Worm (Caenorhabditis elegans) whole organism, early embryonic: ENCODE data around the gene D2045.5.
"Not testable (repeated sequence)": the region's sequence is repeated elsewhere in the genome, so short reads cannot be mapped to it uniquely, and the experiment has no call there.

Source experiments
- B0310.2 ChIP-seq: sonication (generic microtip); optimal IDR thresholded peaks from 2 replicates; lab custom pipeline; 2016; ENCODE audit warnings: mild to moderate bottlenecking, missing genetic modification characterization, missing compliant biosample characterization
- F13C5.2 ChIP-seq: sonication (generic microtip); optimal IDR thresholded peaks from 2 replicates; lab custom pipeline; 2017; ENCODE audit warnings: mild to moderate bottlenecking, missing genetic modification characterization, inconsistent platforms, missing compliant biosample characterization
- aly-1 ChIP-seq: sonication (generic microtip); optimal IDR thresholded peaks from 2 replicates; lab custom pipeline; 2016; ENCODE audit warnings: missing genetic modification characterization, missing compliant biosample characterization
- ama-1 ChIP-seq: fragments of 150-350 bp; optimal IDR thresholded peaks from 2 replicates; lab custom pipeline; 2014
- ceh-13 ChIP-seq: fragments of 200-800 bp; sonication (Bioruptor generic); optimal IDR thresholded peaks from 2 replicates; lab custom pipeline; 2018; ENCODE audit warnings: mild to moderate bottlenecking, missing genetic modification characterization, missing compliant biosample characterization
- ceh-36 ChIP-seq: sonication (generic microtip); optimal IDR thresholded peaks from 2 replicates; lab custom pipeline; 2016; ENCODE audit warnings: missing genetic modification characterization, inconsistent platforms, missing compliant biosample characterization
- ets-7 ChIP-seq: sonication (generic microtip); optimal IDR thresholded peaks from 2 replicates; lab custom pipeline; 2016; ENCODE audit warnings: missing genotype, missing genetic modification characterization, missing compliant biosample characterization
- flt-1 ChIP-seq: fragments of 200-800 bp; sonication (Bioruptor generic); IDR thresholded peaks from 2 replicates; pipeline ENCODE4 v1.3.6; 2022; ENCODE audit warnings: missing genetic modification characterization, missing compliant biosample characterization
- hmbx-1 ChIP-seq: sonication (generic microtip); optimal IDR thresholded peaks from 2 replicates; lab custom pipeline; 2016; ENCODE audit warnings: mild to moderate bottlenecking, missing genetic modification characterization, missing compliant biosample characterization
- hmg-4 ChIP-seq: fragments of 200-800 bp; sonication (Bioruptor generic); optimal IDR thresholded peaks from 2 replicates; lab custom pipeline; 2018; ENCODE audit warnings: mild to moderate bottlenecking, missing genetic modification characterization, missing compliant biosample characterization
- hnd-1 ChIP-seq: sonication (generic microtip); optimal IDR thresholded peaks from 2 replicates; lab custom pipeline; 2016; ENCODE audit warnings: missing genetic modification characterization, missing compliant biosample characterization
- pes-1 ChIP-seq: fragments of 200-800 bp; sonication (Bioruptor generic); IDR thresholded peaks from 2 replicates; pipeline ENCODE4 v1.3.6; 2022; ENCODE audit warnings: missing genetic modification reagents, missing genetic modification characterization, missing compliant biosample characterization
- scrt-1 ChIP-seq: fragments of 200-800 bp; sonication (Bioruptor generic); IDR thresholded peaks from 2 replicates; pipeline ENCODE4 v1.3.6; 2022; ENCODE audit warnings: missing genetic modification characterization, missing compliant biosample characterization
- sea-1 ChIP-seq: fragments of 200-800 bp; sonication (Bioruptor generic); conservative IDR thresholded peaks from 2 replicates; pipeline ENCODE4 v1.3.6; 2022; ENCODE audit warnings: missing genetic modification characterization, missing compliant biosample characterization
- tbx-11 ChIP-seq: fragments of 200-800 bp; sonication (Bioruptor generic); IDR thresholded peaks from 2 replicates; pipeline ENCODE4 v1.3.6; 2022; ENCODE audit warnings: missing genetic modification characterization, missing compliant biosample characterization
- tbx-37 ChIP-seq: fragments of 200-800 bp; sonication (Bioruptor generic); conservative IDR thresholded peaks from 2 replicates; pipeline ENCODE4 v1.3.6; 2022; ENCODE audit warnings: missing genetic modification reagents, missing genetic modification characterization, missing compliant biosample characterization
- tra-4 ChIP-seq: sonication (generic microtip); optimal IDR thresholded peaks from 2 replicates; lab custom pipeline; 2017; ENCODE audit warnings: missing genetic modification characterization, missing compliant biosample characterization

D2045.5 gene

DNA sequence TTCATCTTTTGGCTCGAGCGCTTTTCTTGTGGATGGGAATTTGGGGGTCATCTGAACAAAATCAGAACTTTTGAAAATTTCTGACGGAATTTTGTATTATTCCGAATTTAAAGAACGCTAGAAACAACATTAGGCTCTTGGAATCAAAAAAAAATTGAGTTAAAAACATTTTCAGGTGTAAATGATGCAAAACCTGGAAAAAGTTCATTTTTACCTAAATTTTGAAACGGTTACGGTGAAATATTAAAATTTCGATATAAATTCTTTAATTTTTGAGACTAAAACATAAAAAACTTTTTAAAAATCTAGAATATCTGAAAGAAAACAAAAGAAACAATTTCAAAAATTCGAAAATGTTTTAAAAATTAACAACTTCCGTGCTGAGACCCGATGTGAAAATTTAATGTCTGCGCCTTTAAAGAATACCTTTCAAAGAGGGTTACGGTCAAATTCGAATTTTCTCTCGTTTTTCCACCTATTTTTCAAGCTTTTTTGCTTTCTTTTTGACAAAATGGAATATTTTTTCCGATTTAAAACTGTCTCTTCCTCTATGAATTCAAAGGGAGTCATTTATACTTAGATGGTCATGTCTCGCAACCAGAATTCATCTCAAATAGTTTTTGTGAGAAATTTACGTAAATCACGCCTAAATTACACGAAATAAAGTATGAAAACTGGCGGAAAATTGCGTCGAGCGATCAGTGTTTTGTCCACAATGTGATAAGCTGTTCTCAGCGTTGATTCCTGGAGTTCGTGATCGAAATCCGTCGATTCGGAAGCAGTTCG lies 26.9 kb downstream of the D2045.5 start, which contains the start of the genes H04D03.2 and ecps-2:
Gene H04D03.2, minus strand, starts transcription at position 51 of the 786 bp plus-strand sequence.
Gene ecps-2, plus strand, starts transcription at position 736 of the 786 bp plus-strand sequence.
- TF ChIP-seq hnd-1 (tag; lab: Kevin White, UChicago) (no peak), flt-1 (GFP tag; lab: Robert Waterston, UW) (no peak), aly-1 (tag; lab: Kevin White, UChicago) (no peak), tbx-37 (GFP tag; lab: Robert Waterston, UW) (no peak), tra-4 (tag; lab: Kevin White, UChicago) (no peak), sea-1 (GFP tag; lab: Robert Waterston, UW) (no peak), F13C5.2 (tag; lab: Kevin White, UChicago) (no peak), ceh-36 (tag; lab: Kevin White, UChicago) (no peak), hmbx-1 (tag; lab: Kevin White, UChicago) (no peak), hmg-4 (no peak), pes-1 (no peak), ama-1 (no peak), tbx-11 (GFP tag; lab: Robert Waterston, UW) (no peak), ceh-13 (GFP tag; lab: Kevin White, UChicago) (no peak), scrt-1 (no peak)

DNA sequence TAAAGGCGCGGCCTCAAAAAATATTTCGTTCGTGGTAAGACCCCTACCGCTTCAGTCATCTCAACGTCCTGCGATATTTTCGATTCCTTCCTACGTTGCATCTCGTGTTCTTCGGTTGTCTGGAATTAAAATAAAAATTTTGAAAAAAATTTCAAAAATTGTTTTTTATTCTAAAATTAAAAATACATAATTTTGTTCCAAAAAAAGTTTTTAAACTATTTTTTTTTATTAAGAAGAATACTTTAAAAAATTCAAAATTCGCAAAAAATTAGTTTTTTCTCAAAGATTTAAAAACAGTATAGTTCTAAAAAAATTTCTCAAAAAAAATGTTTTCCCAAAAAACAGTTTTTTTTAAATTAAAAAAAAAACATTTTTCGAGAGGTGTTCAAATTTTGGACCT lies 30.6 kb downstream of the D2045.5 start, which contains the start of gene H04D03.6:
Gene H04D03.6, minus strand, starts transcription at position 101 of the 400 bp plus-strand sequence.
- TF ChIP-seq ama-1; tra-4 (tag; lab: Kevin White, UChicago); ceh-36 (tag; lab: Kevin White, UChicago): not testable (repeated sequence)

ce11 chrIII:10435938-10436842 lies 33.2 kb downstream of the D2045.5 start, which contains the start of the genes smrd-1 and enu-3.1:
Gene smrd-1 (minus strand): TSS chrIII:10435988.
Gene enu-3.1 (plus strand): TSS chrIII:10436276.
- TF ChIP-seq scrt-1 (peak; percentile 37; the same call in 1 of the 2 replicates), tbx-37 (GFP tag; lab: Robert Waterston, UW) (peak; percentile 59; the same call in 1 of the 2 replicates), pes-1 (peak; percentile 57; the same call in 1 of the 2 replicates)

DNA sequence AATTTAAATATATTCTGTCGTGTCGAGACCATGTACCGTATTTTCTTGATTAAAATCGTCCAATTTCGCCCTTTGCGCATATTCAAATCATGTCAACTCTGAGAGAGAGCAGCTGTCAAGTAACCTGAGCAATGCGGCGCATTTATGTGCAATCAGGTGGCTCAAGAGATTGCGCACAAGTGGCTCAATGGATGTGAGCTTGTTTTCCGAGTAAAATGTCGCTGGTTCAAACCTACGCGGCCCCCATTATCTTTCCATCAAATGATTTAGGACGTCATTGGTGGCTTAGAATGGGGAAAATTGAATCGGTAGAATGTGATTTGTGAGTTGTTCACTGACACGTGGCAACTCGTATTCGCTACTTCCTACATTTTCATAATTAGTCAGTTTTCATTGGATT lies 37.3 kb downstream of the D2045.5 start:
- TF ChIP-seq ceh-13 (GFP tag; lab: Kevin White, UChicago) = peak; percentile 57
- no peak for TF ChIP-seq ama-1
- peak; percentile 66; the same call in 1 of the 2 replicates for TF ChIP-seq scrt-1
- TF ChIP-seq tbx-37 (GFP tag; lab: Robert Waterston, UW) = peak; percentile 61; the same call in 1 of the 2 replicates
- TF ChIP-seq hmg-4 = peak; percentile 71
- no peak for TF ChIP-seq hmbx-1 (tag; lab: Kevin White, UChicago)
- peak; percentile 84 for TF ChIP-seq sea-1 (GFP tag; lab: Robert Waterston, UW)
- TF ChIP-seq flt-1 (GFP tag; lab: Robert Waterston, UW) = peak; percentile 61; the same call in 1 of the 2 replicates
- peak; percentile 81 for TF ChIP-seq F13C5.2 (tag; lab: Kevin White, UChicago)
- TF ChIP-seq hnd-1 (tag; lab: Kevin White, UChicago) = peak; percentile 46
- no peak for TF ChIP-seq B0310.2 (tag; lab: Kevin White, UChicago)
- TF ChIP-seq pes-1 = peak; percentile 74
- 0 out of 2 replicates have a peak, but pooled peaks have one; percentile 49 for TF ChIP-seq tbx-11 (GFP tag; lab: Robert Waterston, UW)
- TF ChIP-seq ceh-36 (tag; lab: Kevin White, UChicago) = peak; percentile 76
- peak; percentile 45 for TF ChIP-seq aly-1 (tag; lab: Kevin White, UChicago)
- TF ChIP-seq tra-4 (tag; lab: Kevin White, UChicago) = no peak
- no peak for TF ChIP-seq ets-7 (tag; lab: Kevin White, UChicago)

- TF ChIP-seq ama-1 (no peak), aly-1 (tag; lab: Kevin White, UChicago) (no peak), scrt-1 (no peak), hmg-4 (no peak)
These were observed 41.5 kb downstream of the D2045.5 start, which contains the start of gene prp-3 for ce11 chrIII:10427882-10428281. Gene prp-3 (minus strand): TSS chrIII:10427982.

- no peak for TF ChIP-seq scrt-1
- TF ChIP-seq pes-1 = no peak
- TF ChIP-seq aly-1 (tag; lab: Kevin White, UChicago) = no peak
- TF ChIP-seq hmbx-1 (tag; lab: Kevin White, UChicago) = no peak
- no peak for TF ChIP-seq hmg-4
- TF ChIP-seq sea-1 (GFP tag; lab: Robert Waterston, UW) = no peak
- TF ChIP-seq hnd-1 (tag; lab: Kevin White, UChicago) = no peak
- TF ChIP-seq ceh-13 (GFP tag; lab: Kevin White, UChicago) = no peak
- no peak for TF ChIP-seq tbx-37 (GFP tag; lab: Robert Waterston, UW)
- TF ChIP-seq ets-7 (tag; lab: Kevin White, UChicago) = no peak
- TF ChIP-seq B0310.2 (tag; lab: Kevin White, UChicago) = no peak
- no peak for TF ChIP-seq ama-1
- TF ChIP-seq tra-4 (tag; lab: Kevin White, UChicago) = no peak
- TF ChIP-seq F13C5.2 (tag; lab: Kevin White, UChicago) = no peak
These were observed 45.5 kb downstream of the D2045.5 start, which contains the start of gene M03C11.6 for ce11 chrIII:10423906-10424305. Gene M03C11.6 (minus strand): TSS chrIII:10424006.
